Worm (Caenorhabditis elegans) whole organism, young adult: ENCODE measurements around the gene sre-45.
A peak's percentile ranks its signal among the peaks of the same experiment; 100 is the strongest.

ENCODE experiments used
- B0019.2 ChIP-seq: fragments of 200-800 bp; sonication (Bioruptor generic); conservative IDR thresholded peaks from 2 replicates; pipeline ENCODE4 v1.3.6; 2022; ENCODE audit warnings: missing genetic modification reagents, missing genetic modification characterization, missing compliant biosample characterization
- B0336.3 ChIP-seq: fragments of 200-800 bp; sonication (Bioruptor generic); IDR thresholded peaks from 2 replicates; pipeline ENCODE4 v1.3.6; 2022; ENCODE audit warnings: missing genetic modification characterization, missing compliant biosample characterization
- D2030.7 ChIP-seq: fragments of 200-800 bp; sonication (Bioruptor generic); IDR thresholded peaks from 2 replicates; pipeline ENCODE4 v1.3.6; 2022; ENCODE audit warnings: missing genetic modification reagents, missing genetic modification characterization, missing compliant biosample characterization
- F10E7.11 ChIP-seq: sonication (generic microtip); optimal IDR thresholded peaks from 2 replicates; lab custom pipeline; 2017; ENCODE audit warnings: mild to moderate bottlenecking, missing genetic modification characterization, moderate library complexity, missing compliant biosample characterization
- F22D6.2 ChIP-seq: sonication (generic microtip); optimal IDR thresholded peaks from 2 replicates; lab custom pipeline; 2016; ENCODE audit warnings: mild to moderate bottlenecking, missing genetic modification characterization, missing compliant biosample characterization
- F23B12.7 ChIP-seq: sonication (generic microtip); optimal IDR thresholded peaks from 2 replicates; lab custom pipeline; 2017; ENCODE audit warnings: missing genetic modification characterization, mild to moderate bottlenecking, missing compliant biosample characterization, antibody characterized with exemption, moderate library complexity; ENCODE audit not compliant: insufficient read depth
- F49E8.2 ChIP-seq: sonication (generic microtip); optimal IDR thresholded peaks from 3 replicates; lab custom pipeline; 2017; ENCODE audit warnings: missing genetic modification characterization, mild to moderate bottlenecking, missing compliant biosample characterization, antibody characterized with exemption, moderate library complexity; ENCODE audit not compliant: insufficient read depth
- F57A8.1 ChIP-seq: fragments of 200-800 bp; sonication (Bioruptor generic); optimal IDR thresholded peaks from 2 replicates; lab custom pipeline; 2018; ENCODE audit warnings: mild to moderate bottlenecking, missing genetic modification characterization, moderate library complexity, missing compliant biosample characterization
- K12H6.12 ChIP-seq: fragments of 200-800 bp; sonication (Bioruptor generic); optimal IDR thresholded peaks from 2 replicates; lab custom pipeline; 2018; ENCODE audit warnings: mild to moderate bottlenecking, missing genetic modification characterization, missing compliant biosample characterization
- T26A5.8 ChIP-seq: sonication (generic microtip); optimal IDR thresholded peaks from 2 replicates; lab custom pipeline; 2016; ENCODE audit warnings: missing genetic modification characterization, missing compliant biosample characterization
- Y53F4B.3 ChIP-seq: fragments of 200-800 bp; sonication (Bioruptor generic); IDR thresholded peaks from 2 replicates; pipeline ENCODE4 v1.3.6; 2022; ENCODE audit warnings: missing genetic modification reagents, missing genetic modification characterization, missing compliant biosample characterization
- Y56A3A.18 ChIP-seq: fragments of 200-800 bp; sonication (Bioruptor generic); IDR thresholded peaks from 2 replicates; pipeline ENCODE4 v1.3.6; 2022; ENCODE audit warnings: missing genetic modification reagents, missing genetic modification characterization, missing compliant biosample characterization
- ZK185.1 ChIP-seq: sonication (generic microtip); optimal IDR thresholded peaks from 2 replicates; lab custom pipeline; 2016; ENCODE audit warnings: mild to moderate bottlenecking, missing genetic modification characterization, missing compliant biosample characterization; ENCODE audit not compliant: poor library complexity, severe bottlenecking
- ama-1 ChIP-seq, 3 experiments: fragments of 150-350 bp in 1 of 3; sonication (generic microtip) in 2 of 3; optimal IDR thresholded peaks; 2 replicates each; lab custom pipeline; 2014 to 2018; ENCODE audit warnings: missing biosample characterization in 2 of 3, missing genetic modification characterization in 2 of 3, missing genetic modification reagents in 2 of 3
- aptf-2 ChIP-seq: fragments of 200-800 bp; sonication (Bioruptor generic); conservative IDR thresholded peaks from 2 replicates; pipeline ENCODE4 v1.3.6; 2022; ENCODE audit warnings: missing genetic modification reagents, missing genetic modification characterization, missing compliant biosample characterization
- athp-1 ChIP-seq: sonication (generic microtip); optimal IDR thresholded peaks from 2 replicates; lab custom pipeline; 2017; ENCODE audit warnings: mild to moderate bottlenecking, missing genetic modification characterization, missing compliant biosample characterization
- attf-5 ChIP-seq: fragments of 200-800 bp; sonication (Bioruptor generic); optimal IDR thresholded peaks from 2 replicates; lab custom pipeline; 2018; ENCODE audit warnings: mild to moderate bottlenecking, missing genetic modification characterization, missing compliant biosample characterization
- ceh-100 ChIP-seq: fragments of 200-800 bp; sonication (Bioruptor generic); IDR thresholded peaks from 2 replicates; pipeline ENCODE4 v1.3.6; 2022; ENCODE audit warnings: missing genetic modification reagents, missing genetic modification characterization, missing compliant biosample characterization
- ceh-79 ChIP-seq: sonication (generic microtip); optimal IDR thresholded peaks from 2 replicates; lab custom pipeline; 2017; ENCODE audit warnings: mild to moderate bottlenecking, missing genetic modification characterization, missing compliant biosample characterization
- ceh-91 ChIP-seq: fragments of 200-800 bp; sonication (Bioruptor generic); IDR thresholded peaks from 2 replicates; pipeline ENCODE4 v1.3.6; 2022; ENCODE audit warnings: missing genetic modification reagents, missing genetic modification characterization, missing compliant biosample characterization
- dpl-1 ChIP-seq: fragments of 150-350 bp; optimal IDR thresholded peaks from 2 replicates; lab custom pipeline; 2014; ENCODE audit warnings: missing biosample characterization, missing genetic modification reagents, missing genetic modification characterization
- egl-44 ChIP-seq: fragments of 200-800 bp; sonication (Bioruptor generic); IDR thresholded peaks from 2 replicates; pipeline ENCODE4 v1.3.6; 2022; ENCODE audit warnings: missing genetic modification reagents, missing genetic modification characterization, missing compliant biosample characterization
- egrh-3 ChIP-seq: fragments of 200-800 bp; sonication (Bioruptor generic); IDR thresholded peaks from 2 replicates; pipeline ENCODE4 v1.3.6; 2022; ENCODE audit warnings: missing genetic modification reagents, missing genetic modification characterization, missing compliant biosample characterization
- fkh-3 ChIP-seq: sonication (generic microtip); optimal IDR thresholded peaks from 2 replicates; lab custom pipeline; 2016; ENCODE audit warnings: mild to moderate bottlenecking, missing genetic modification characterization, missing compliant biosample characterization
- him-1 ChIP-seq: sonication (generic microtip); optimal IDR thresholded peaks from 2 replicates; lab custom pipeline; 2016; ENCODE audit warnings: missing genotype, missing genetic modification reagents, missing genetic modification characterization, missing compliant biosample characterization
- hlh-12 ChIP-seq: sonication (generic microtip); optimal IDR thresholded peaks from 2 replicates; lab custom pipeline; 2016; ENCODE audit warnings: missing genetic modification characterization, missing compliant biosample characterization
- hmg-20 ChIP-seq: fragments of 200-800 bp; sonication (Bioruptor generic); IDR thresholded peaks from 2 replicates; pipeline ENCODE4 v1.3.6; 2022; ENCODE audit warnings: missing genetic modification reagents, missing genetic modification characterization, missing compliant biosample characterization
- hrde-1 ChIP-seq: sonication (generic microtip); optimal IDR thresholded peaks from 2 replicates; lab custom pipeline; 2016; ENCODE audit warnings: missing genetic modification characterization, mild to moderate bottlenecking, missing compliant biosample characterization, moderate library complexity, missing genotype, missing genetic modification reagents, borderline replicate concordance
- let-607 ChIP-seq, 2 experiments: fragments of 200-800 bp in 1 of 2; sonication (Bioruptor generic) in 1 of 2; sonication (generic microtip) in 1 of 2; optimal IDR thresholded peaks; 2 replicates each; lab custom pipeline; 2016 to 2018; ENCODE audit warnings: mild to moderate bottlenecking in 2 of 2, missing compliant biosample characterization in 2 of 2, missing genetic modification characterization in 2 of 2, moderate library complexity in 2 of 2, missing genotype in 1 of 2
- lsy-27 ChIP-seq: sonication (generic microtip); optimal IDR thresholded peaks from 2 replicates; lab custom pipeline; 2017; ENCODE audit warnings: missing genetic modification characterization, mild to moderate bottlenecking, missing compliant biosample characterization, antibody characterized with exemption, missing genotype, borderline replicate concordance; ENCODE audit not compliant: insufficient read depth
- madf-10 ChIP-seq: sonication (generic microtip); optimal IDR thresholded peaks from 2 replicates; lab custom pipeline; 2016; ENCODE audit warnings: mild to moderate bottlenecking, missing genetic modification characterization, missing compliant biosample characterization
- nfya-1 ChIP-seq: sonication (generic microtip); optimal IDR thresholded peaks from 2 replicates; lab custom pipeline; 2017; ENCODE audit warnings: antibody characterized with exemption, missing compliant biosample characterization, missing genetic modification characterization, borderline replicate concordance; ENCODE audit not compliant: insufficient read depth
- nhr-120 ChIP-seq: fragments of 200-800 bp; sonication (Bioruptor generic); IDR thresholded peaks from 2 replicates; pipeline ENCODE4 v1.3.6; 2022; ENCODE audit warnings: missing genetic modification characterization, missing compliant biosample characterization
- nhr-27 ChIP-seq: fragments of 200-800 bp; sonication (Bioruptor generic); optimal IDR thresholded peaks from 2 replicates; lab custom pipeline; 2018; ENCODE audit warnings: mild to moderate bottlenecking, missing genetic modification characterization, moderate library complexity, missing compliant biosample characterization
- nhr-80 ChIP-seq: sonication (generic microtip); optimal IDR thresholded peaks from 2 replicates; lab custom pipeline; 2016; ENCODE audit warnings: missing genetic modification characterization, missing compliant biosample characterization
- pha-4 ChIP-seq: fragments of 150-350 bp; sonication (generic microtip); optimal IDR thresholded peaks from 2 replicates; lab custom pipeline; 2014; ENCODE audit warnings: missing biosample characterization, missing genetic modification reagents, missing genetic modification characterization
- rec-8 ChIP-seq, 2 experiments: sonication (generic microtip); optimal IDR thresholded peaks; 2 replicates each; lab custom pipeline; 2016; ENCODE audit warnings: mild to moderate bottlenecking in 2 of 2, missing genetic modification characterization in 2 of 2, missing genetic modification reagents in 2 of 2, missing genotype in 2 of 2, missing biosample characterization in 1 of 2, missing compliant biosample characterization in 1 of 2, moderate library complexity in 1 of 2
- snpc-3.4 ChIP-seq: sonication (generic microtip); optimal IDR thresholded peaks from 2 replicates; lab custom pipeline; 2017; ENCODE audit warnings: missing genetic modification characterization, mild to moderate bottlenecking, missing compliant biosample characterization, antibody characterized with exemption, moderate library complexity, missing genotype, missing genetic modification reagents
- somi-1 ChIP-seq: fragments of 200-800 bp; sonication (Bioruptor generic); optimal IDR thresholded peaks from 2 replicates; lab custom pipeline; 2018; ENCODE audit warnings: mild to moderate bottlenecking, missing genetic modification characterization, missing compliant biosample characterization
- tlf-1 ChIP-seq: fragments of 200-800 bp; sonication (Bioruptor generic); optimal IDR thresholded peaks from 2 replicates; lab custom pipeline; 2018; ENCODE audit warnings: mild to moderate bottlenecking, missing genetic modification characterization, missing compliant biosample characterization
- xnd-1 ChIP-seq: sonication (generic microtip); optimal IDR thresholded peaks from 2 replicates; lab custom pipeline; 2016; ENCODE audit warnings: missing genotype, missing genetic modification reagents, missing genetic modification characterization, missing compliant biosample characterization
- zfh-2 ChIP-seq: fragments of 200-800 bp; sonication (Bioruptor generic); conservative IDR thresholded peaks from 2 replicates; pipeline ENCODE4 v1.3.6; 2022; ENCODE audit warnings: missing genetic modification reagents, missing genetic modification characterization, missing compliant biosample characterization
- ztf-18 ChIP-seq: sonication (generic microtip); optimal IDR thresholded peaks from 2 replicates; lab custom pipeline; 2016; ENCODE audit warnings: missing genotype, mild to moderate bottlenecking, missing genetic modification characterization, missing compliant biosample characterization
- ztf-22 ChIP-seq: fragments of 200-800 bp; sonication (Bioruptor generic); optimal IDR thresholded peaks from 2 replicates; lab custom pipeline; 2018; ENCODE audit warnings: mild to moderate bottlenecking, missing genetic modification characterization, moderate library complexity, missing compliant biosample characterization
- ztf-28 ChIP-seq: fragments of 200-800 bp; sonication (Bioruptor generic); IDR thresholded peaks from 2 replicates; pipeline ENCODE4 v1.3.6; 2022; ENCODE audit warnings: missing genetic modification reagents, missing genetic modification characterization, missing compliant biosample characterization
- ztf-3 ChIP-seq: fragments of 200-800 bp; sonication (Bioruptor generic); optimal IDR thresholded peaks from 2 replicates; lab custom pipeline; 2018; ENCODE audit warnings: mild to moderate bottlenecking, missing genetic modification characterization, missing compliant biosample characterization
- ztf-6 ChIP-seq: fragments of 200-800 bp; sonication (Bioruptor generic); IDR thresholded peaks from 2 replicates; pipeline ENCODE4 v1.3.6; 2022; ENCODE audit warnings: missing genetic modification reagents, missing genetic modification characterization, missing compliant biosample characterization

Gene sre-45

ce11 chrII:13521179-13521616, 3.5 kb downstream of the sre-45 start (continued):
- TF ChIP-seq ztf-22 (no peak), madf-10 (tag; lab: Kevin White, UChicago) (no peak), hmg-20 (GFP tag; lab: Robert Waterston, UW) (no peak), somi-1 (GFP tag; lab: Kevin White, UChicago) (no peak), D2030.7 (GFP tag; lab: Robert Waterston, UW) (peak; percentile 99), ztf-18 (tag; lab: Kevin White, UChicago) (peak; percentile 38), Y53F4B.3 (GFP tag; lab: Robert Waterston, UW) (peak; percentile 55; the same call in 1 of the 2 replicates), attf-5 (GFP tag; lab: Kevin White, UChicago) (peak; percentile 47), B0336.3 (GFP tag; lab: Robert Waterston, UW) (peak; percentile 77), ztf-6 (GFP tag; lab: Robert Waterston, UW) (no peak), ztf-28 (GFP tag; lab: Robert Waterston, UW) (peak; percentile 29; the same call in 1 of the 2 replicates), dpl-1 (GFP tag; lab: Kevin White, UChicago) (peak; percentile 45), fkh-3 (tag; lab: Kevin White, UChicago) (no peak), xnd-1 (tag; lab: Kevin White, UChicago) (peak; percentile 73), egl-44 (peak; percentile 52; the same call in 1 of the 2 replicates), ama-1 (optimal IDR thresholded peaks at IDR 0.05; lab: Kevin White, UChicago) (no peak), ama-1 (GFP tag; optimal IDR thresholded peaks at IDR 0.05; lab: Kevin White, UChicago) (peak; percentile 17 to 73), ZK185.1 (tag; lab: Kevin White, UChicago) (no peak), F23B12.7 (tag; lab: Kevin White, UChicago) (peak; percentile 43), aptf-2 (GFP tag; lab: Robert Waterston, UW) (no peak), rec-8 (tag; optimal IDR thresholded peaks at IDR 0.05; lab: Kevin White, UChicago) (peak in 1 of 2 experiments; percentile 20), ceh-79 (tag; lab: Kevin White, UChicago) (no peak), nhr-27 (tag; lab: Kevin White, UChicago) (no peak), T26A5.8 (peak; percentile 43), athp-1 (tag; lab: Kevin White, UChicago) (peak; percentile 93), hrde-1 (tag; lab: Kevin White, UChicago) (peak; percentile 95), hlh-12 (tag; lab: Kevin White, UChicago) (no peak), K12H6.12 (tag; lab: Kevin White, UChicago) (no peak), F49E8.2 (tag; lab: Kevin White, UChicago) (peak; percentile 93), nhr-80 (no peak), let-607 (tag; optimal IDR thresholded peaks at IDR 0.05; lab: Kevin White, UChicago) (no peak), tlf-1 (peak; percentile 68), ceh-91 (GFP tag; lab: Robert Waterston, UW) (peak; percentile 61), nfya-1 (tag; lab: Kevin White, UChicago) (no peak), Y56A3A.18 (GFP tag; lab: Robert Waterston, UW) (no peak), nhr-120 (GFP tag; lab: Robert Waterston, UW) (no peak), egrh-3 (GFP tag; lab: Robert Waterston, UW) (no peak; the same call in 1 of the 2 replicates), B0019.2 (GFP tag; lab: Robert Waterston, UW) (peak; percentile 49; the same call in 1 of the 2 replicates), ztf-3 (GFP tag; lab: Kevin White, UChicago) (no peak), zfh-2 (GFP tag; lab: Robert Waterston, UW) (no peak), F10E7.11 (tag; lab: Kevin White, UChicago) (no peak), ceh-100 (GFP tag; lab: Robert Waterston, UW) (peak; percentile 52), lsy-27 (tag; lab: Kevin White, UChicago) (peak; percentile 27), F22D6.2 (tag; lab: Kevin White, UChicago) (no peak), pha-4 (no peak), F57A8.1 (GFP tag; lab: Kevin White, UChicago) (peak; percentile 54), him-1 (peak; percentile 88), snpc-3.4 (peak; percentile 98)
